Worm (Caenorhabditis elegans) whole organism, late embryonic: Measurements from ENCODE around the gene hdl-2.

Source experiments
- elt-2 ChIP-seq: sonication (generic microtip); optimal IDR thresholded peaks from 2 replicates; lab custom pipeline; 2016; ENCODE audit warnings: missing genetic modification reagents, missing genetic modification characterization, missing compliant biosample characterization
- hlh-13 ChIP-seq: fragments of 200-800 bp; sonication (Bioruptor generic); optimal IDR thresholded peaks from 2 replicates; lab custom pipeline; 2018; ENCODE audit warnings: mild to moderate bottlenecking, missing genetic modification characterization, missing compliant biosample characterization
- sox-4 ChIP-seq: sonication (generic microtip); optimal IDR thresholded peaks from 2 replicates; lab custom pipeline; 2017; ENCODE audit warnings: mild to moderate bottlenecking, missing genetic modification characterization, inconsistent platforms, missing compliant biosample characterization
- syd-9 ChIP-seq: sonication (generic microtip); optimal IDR thresholded peaks from 2 replicates; lab custom pipeline; 2016; ENCODE audit warnings: mild to moderate bottlenecking, missing genetic modification characterization, moderate library complexity, missing compliant biosample characterization

DNA sequence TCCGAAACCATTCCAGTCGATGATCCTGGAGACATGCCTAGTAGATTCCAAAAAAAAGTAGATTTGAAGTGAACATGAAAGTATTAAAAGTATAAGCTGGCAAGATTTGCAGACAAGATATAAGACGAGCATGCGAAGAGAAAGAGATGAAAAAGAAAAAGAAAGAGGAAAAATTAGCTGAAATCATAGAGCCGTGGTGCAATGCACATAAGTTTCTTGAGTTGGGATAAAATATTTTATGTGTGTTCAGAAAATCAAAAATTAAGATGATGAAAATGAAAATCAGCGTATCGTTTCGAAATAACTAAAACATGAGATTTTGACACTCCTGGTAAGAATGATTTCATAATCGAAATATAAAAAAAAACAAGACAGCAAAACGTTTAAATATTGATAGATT is 29.5 kb upstream of the hdl-2 start, which contains the start of gene T11B7.2:
- TF ChIP-seq elt-2 (tag; lab: Kevin White, UChicago) (no peak), hlh-13 (GFP tag; lab: Kevin White, UChicago) (no peak), sox-4 (tag; lab: Kevin White, UChicago) (no peak), syd-9 (tag; lab: Kevin White, UChicago) (no peak)
